Fruit fly (Drosophila melanogaster) whole organism, prepupa: ENCODE measurements around the gene galla-2.

Experiments
- CG11762 ChIP-seq: fragments of 200-800 bp; sonication (Bioruptor generic); optimal IDR thresholded peaks from 3 replicates; lab custom pipeline; 2016; ENCODE audit warnings: missing biosample characterization, missing genetic modification characterization; ENCODE audit not compliant: insufficient read depth
- CG3032 ChIP-seq: fragments of 200-800 bp; optimal IDR thresholded peaks from 2 replicates; lab custom pipeline; 2019; ENCODE audit warnings: missing biosample characterization, mild to moderate bottlenecking, missing genetic modification characterization, moderate library complexity
- CG31627 ChIP-seq: fragments of 200-800 bp; sonication (Bioruptor generic); optimal IDR thresholded peaks from 3 replicates; lab custom pipeline; 2016; ENCODE audit warnings: missing biosample characterization, missing genetic modification characterization
- CG34406 ChIP-seq: fragments of 200-800 bp; sonication (Bioruptor generic); optimal IDR thresholded peaks from 3 replicates; lab custom pipeline; 2016; ENCODE audit warnings: missing biosample characterization, missing genetic modification characterization
- CG4318 ChIP-seq: fragments of 200-800 bp; sonication (Bioruptor generic); optimal IDR thresholded peaks from 3 replicates; lab custom pipeline; 2017; ENCODE audit warnings: missing biosample characterization, mild to moderate bottlenecking, missing genetic modification characterization
- CG8632 ChIP-seq: fragments of 200-800 bp; sonication (Bioruptor generic); optimal IDR thresholded peaks from 3 replicates; lab custom pipeline; 2016; ENCODE audit warnings: missing biosample characterization, missing genetic modification characterization
- Hr39 ChIP-seq: fragments of 200-800 bp; sonication (Bioruptor generic); optimal IDR thresholded peaks from 2 replicates; lab custom pipeline; 2016; ENCODE audit warnings: missing biosample characterization, missing genetic modification characterization
- OdsH ChIP-seq: fragments of 200-800 bp; sonication (Bioruptor generic); optimal IDR thresholded peaks from 3 replicates; lab custom pipeline; 2016; ENCODE audit warnings: missing biosample characterization, missing genetic modification characterization
- Sox102F ChIP-seq: fragments of 200-800 bp; sonication (Bioruptor generic); optimal IDR thresholded peaks from 2 replicates; lab custom pipeline; 2016; ENCODE audit warnings: missing biosample characterization, mild to moderate bottlenecking, missing genetic modification characterization
- Sox15 ChIP-seq: fragments of 200-800 bp; sonication (Bioruptor generic); optimal IDR thresholded peaks from 3 replicates; lab custom pipeline; 2016; ENCODE audit warnings: missing biosample characterization, missing genetic modification characterization
- acj6 ChIP-seq: fragments of 200-800 bp; sonication (Bioruptor generic); optimal IDR thresholded peaks from 3 replicates; lab custom pipeline; 2016; ENCODE audit warnings: missing biosample characterization, missing genetic modification characterization
- fd85E ChIP-seq: fragments of 200-800 bp; sonication (Bioruptor generic); optimal IDR thresholded peaks from 3 replicates; lab custom pipeline; 2016; ENCODE audit warnings: missing biosample characterization, missing genetic modification characterization
- net ChIP-seq: fragments of 200-800 bp; sonication (Bioruptor generic); optimal IDR thresholded peaks from 3 replicates; lab custom pipeline; 2016; ENCODE audit warnings: missing biosample characterization, missing genetic modification characterization
- vri ChIP-seq: fragments of 200-800 bp; sonication (Bioruptor generic); optimal IDR thresholded peaks from 3 replicates; lab custom pipeline; 2016; ENCODE audit warnings: missing biosample characterization, mild to moderate bottlenecking, missing genetic modification characterization

dm6 chr3L:10928801-10929200 is 46.1 kb downstream of the galla-2 start:
- TF ChIP-seq vri (GFP tag; lab: Kevin White, UChicago), result no peak
- no peak for TF ChIP-seq CG34406
- TF ChIP-seq acj6, result peak; percentile 36
- peak; percentile 36 for TF ChIP-seq OdsH
- peak; percentile 25 for TF ChIP-seq net
- TF ChIP-seq Sox15 (GFP tag; lab: Kevin White, UChicago), result peak; percentile 23
- no peak for TF ChIP-seq Hr39 (GFP tag; lab: Kevin White, UChicago)
- peak; percentile 90 for TF ChIP-seq CG3032 (tag; lab: Kevin White, UChicago)
- peak; percentile 8 for TF ChIP-seq CG31627 (GFP tag; lab: Kevin White, UChicago)
- no peak for TF ChIP-seq Sox102F (GFP tag; lab: Kevin White, UChicago)
- TF ChIP-seq CG8632 (GFP tag; lab: Kevin White, UChicago), result peak; percentile 52
- peak; percentile 62 for TF ChIP-seq fd85E
- peak; percentile 90 for TF ChIP-seq CG11762 (GFP tag; lab: Kevin White, UChicago)
- peak; percentile 46 for TF ChIP-seq CG4318
